Fruit fly (Drosophila melanogaster) Kc167 (cell line): Measurements from ENCODE around the gene CG43996.

ENCODE experiments used
- Myc ChIP-seq: fragments of >200 bp; optimal IDR thresholded peaks from 2 replicates; lab custom pipeline; 2017; ENCODE audit warnings: missing external identifiers
- insv ChIP-seq: fragments of >200 bp; optimal IDR thresholded peaks from 3 replicates; lab custom pipeline; 2018; ENCODE audit warnings: missing external identifiers
- psq ChIP-seq: fragments of >200 bp; optimal IDR thresholded peaks from 2 replicates; lab custom pipeline; 2017; ENCODE audit warnings: missing external identifiers

DNA sequence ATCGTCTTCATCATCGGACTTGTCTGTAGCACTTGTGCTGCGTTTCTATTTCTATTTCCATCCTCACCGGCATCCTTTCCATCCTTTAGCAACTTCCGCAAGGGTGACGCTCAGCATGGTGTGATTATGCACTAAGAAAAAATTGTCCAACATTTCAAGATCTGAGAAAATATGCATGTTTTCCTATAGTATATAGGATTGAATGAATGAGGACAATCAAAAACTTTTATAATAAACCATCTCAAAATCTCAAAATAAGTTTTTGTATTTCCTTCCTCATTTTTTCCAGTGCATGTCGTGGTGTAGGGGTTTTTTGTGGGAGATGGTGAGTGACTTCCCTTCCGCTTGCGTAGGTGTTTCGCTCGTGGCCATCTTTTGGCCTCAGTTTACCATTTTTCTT, 669 bp upstream of the CG43996 start:
- no peak for TF ChIP-seq psq (lab: Kevin White, UChicago)
- TF ChIP-seq insv (lab: Kevin White, UChicago) = no peak
- TF ChIP-seq Myc (lab: Kevin White, UChicago) = no peak
